Fruit fly (Drosophila melanogaster): Measurements from ENCODE around the gene NimC4.

NimC4 gene

dm6 chr2L:14024051-14024745 is 23.2 kb upstream of the NimC4 start (continued):
- peak; percentile 100 for TF ChIP-seq CG10654 (GFP tag; optimal IDR thresholded peaks at IDR 0.05)
- TF ChIP-seq Hr3 (GFP tag; optimal IDR thresholded peaks at IDR 0.05) = peak; percentile 97
- TF ChIP-seq cato (GFP tag; optimal IDR thresholded peaks at IDR 0.05; ENCODE audit: borderline replicate concordance) = peak; percentile 99
- TF ChIP-seq CG2889 (GFP tag; IDR thresholded peaks at IDR 0.05) = peak; percentile 95
- TF ChIP-seq CG10209 (GFP tag; optimal IDR thresholded peaks at IDR 0.05) = peak; percentile 100
- TF ChIP-seq nerfin-1 (tag; optimal IDR thresholded peaks at IDR 0.05) = peak; percentile 99
- TF ChIP-seq ERR (GFP tag; optimal IDR thresholded peaks at IDR 0.05) = peak; percentile 98
- TF ChIP-seq CG17385 (GFP tag; optimal IDR thresholded peaks at IDR 0.05) = peak; percentile 97
- TF ChIP-seq jumu (GFP tag; optimal IDR thresholded peaks at IDR 0.05) = peak; percentile 99
- TF ChIP-seq Hr78 (GFP tag; optimal IDR thresholded peaks at IDR 0.05) = peak in 1 of 2 experiments; percentile 82
- peak; percentile 97 for TF ChIP-seq CG11093 (GFP tag; IDR thresholded peaks at IDR 0.05)
- TF ChIP-seq CG2129 (GFP tag; IDR thresholded peaks at IDR 0.05; ENCODE audit: partially characterized antibody) = no peak
- peak; percentile 96 for TF ChIP-seq CG13775 (GFP tag; optimal IDR thresholded peaks at IDR 0.05)
- TF ChIP-seq CG9797 (GFP tag; optimal IDR thresholded peaks at IDR 0.05) = peak; percentile 85
- TF ChIP-seq CG17568 (GFP tag; optimal IDR thresholded peaks at IDR 0.05) = peak; percentile 100
- peak; percentile 97 for TF ChIP-seq CG6254 (GFP tag; optimal IDR thresholded peaks at IDR 0.05)
- peak; percentile 92 for TF ChIP-seq pfk (GFP tag; optimal IDR thresholded peaks at IDR 0.05)
- peak; percentile 98 for TF ChIP-seq CkIIα-i1 (GFP tag; IDR thresholded peaks at IDR 0.05)
- TF ChIP-seq CG13296 (GFP tag; optimal IDR thresholded peaks at IDR 0.05) = peak; percentile 100
- peak; percentile 96 for TF ChIP-seq CG10274 (GFP tag; optimal IDR thresholded peaks at IDR 0.05)
- TF ChIP-seq Vsx1 (GFP tag; optimal IDR thresholded peaks at IDR 0.05) = peak; percentile 100
- peak; percentile 65; the same call in 1 of the 2 replicates for TF ChIP-seq sna (GFP tag; IDR thresholded peaks at IDR 0.05; ENCODE audit: partially characterized antibody)
- TF ChIP-seq tio (GFP tag; optimal IDR thresholded peaks at IDR 0.05) = peak; percentile 99
- peak; percentile 100 for TF ChIP-seq CG7987 (GFP tag; optimal IDR thresholded peaks at IDR 0.05)
- peak; percentile 100 for TF ChIP-seq CG12659 (GFP tag; optimal IDR thresholded peaks at IDR 0.05)
- peak; percentile 97 for TF ChIP-seq toy (GFP tag; IDR thresholded peaks at IDR 0.05)
- peak; percentile 96 for TF ChIP-seq CG8388 (GFP tag; optimal IDR thresholded peaks at IDR 0.05)
- peak; percentile 98 for TF ChIP-seq CG13894 (tag; optimal IDR thresholded peaks at IDR 0.05)
- no peak for TF ChIP-seq h (optimal IDR thresholded peaks at IDR 0.05)
- TF ChIP-seq fd64A (GFP tag; optimal IDR thresholded peaks at IDR 0.05) = peak; percentile 100
- TF ChIP-seq CG18764 (GFP tag; optimal IDR thresholded peaks at IDR 0.05) = peak; percentile 100
- TF ChIP-seq ems (GFP tag; optimal IDR thresholded peaks at IDR 0.05) = peak; percentile 98
- peak; percentile 100 for TF ChIP-seq CG11398 (GFP tag; optimal IDR thresholded peaks at IDR 0.05)
- peak; percentile 99 for TF ChIP-seq pnt (GFP tag; optimal IDR thresholded peaks at IDR 0.05)
- peak; percentile 99 for TF ChIP-seq CG7556 (GFP tag; optimal IDR thresholded peaks at IDR 0.05)
- TF ChIP-seq en (GFP tag; optimal IDR thresholded peaks at IDR 0.05) = peak; percentile 99
- TF ChIP-seq CG2678 (tag; optimal IDR thresholded peaks at IDR 0.05) = peak; percentile 100
- peak; percentile 97 for TF ChIP-seq NfI (GFP tag; optimal IDR thresholded peaks at IDR 0.05)
- TF ChIP-seq ranshi (GFP tag; IDR thresholded peaks at IDR 0.05) = peak; percentile 98
- peak; percentile 99 for TF ChIP-seq Fer2 (tag; optimal IDR thresholded peaks at IDR 0.05)
- peak; percentile 99 for TF ChIP-seq CG34376 (GFP tag; optimal IDR thresholded peaks at IDR 0.05)
- peak; percentile 96 for TF ChIP-seq Ets65A (GFP tag)
